Worm (Caenorhabditis elegans) whole organism, young adult: ENCODE results near the gene smrc-1.
A peak's percentile ranks its signal among the peaks of the same experiment; 100 is the strongest.

Experiments used
- B0019.2 ChIP-seq: fragments of 200-800 bp; sonication (Bioruptor generic); conservative IDR thresholded peaks from 2 replicates; pipeline ENCODE4 v1.3.6; 2022; ENCODE audit warnings: missing genetic modification reagents, missing genetic modification characterization, missing compliant biosample characterization
- B0336.3 ChIP-seq: fragments of 200-800 bp; sonication (Bioruptor generic); IDR thresholded peaks from 2 replicates; pipeline ENCODE4 v1.3.6; 2022; ENCODE audit warnings: missing genetic modification characterization, missing compliant biosample characterization
- F39B2.1 ChIP-seq: fragments of 200-800 bp; sonication (Bioruptor generic); IDR thresholded peaks from 2 replicates; pipeline ENCODE4 v1.3.6; 2022; ENCODE audit warnings: missing genetic modification reagents, missing genetic modification characterization, missing compliant biosample characterization
- F52B5.7 ChIP-seq: sonication (generic microtip); optimal IDR thresholded peaks from 2 replicates; lab custom pipeline; 2016; ENCODE audit warnings: mild to moderate bottlenecking, missing genetic modification characterization, missing compliant biosample characterization
- Y53G8AR.9 ChIP-seq: fragments of 200-800 bp; sonication (Bioruptor generic); conservative IDR thresholded peaks from 2 replicates; pipeline ENCODE4 v1.3.6; 2022; ENCODE audit warnings: missing genetic modification reagents, missing genetic modification characterization, missing compliant biosample characterization
- attf-6 ChIP-seq: fragments of 200-800 bp; sonication (Bioruptor generic); IDR thresholded peaks from 2 replicates; pipeline ENCODE4 v1.3.6; 2022; ENCODE audit warnings: missing genetic modification reagents, missing genetic modification characterization, missing compliant biosample characterization
- bed-1 ChIP-seq: fragments of 200-800 bp; sonication (Bioruptor generic); IDR thresholded peaks from 2 replicates; pipeline ENCODE4 v1.3.6; 2022; ENCODE audit warnings: missing genetic modification reagents, missing genetic modification characterization, missing compliant biosample characterization
- bed-2 ChIP-seq: fragments of 200-800 bp; sonication (Bioruptor generic); IDR thresholded peaks from 2 replicates; pipeline ENCODE4 v1.3.6; 2022; ENCODE audit warnings: missing genetic modification reagents, missing genetic modification characterization, missing compliant biosample characterization
- cebp-1 ChIP-seq, 2 experiments: fragments of 200-800 bp in 1 of 2; sonication (Bioruptor generic) in 1 of 2; sonication (generic microtip) in 1 of 2; IDR thresholded peaks in 1 of 2; optimal IDR thresholded peaks in 1 of 2; 2 replicates each; pipeline versions ENCODE4 v1.3.6 to Lab custom; 2017 to 2022; ENCODE audit warnings: missing compliant biosample characterization in 2 of 2, missing genetic modification characterization in 2 of 2, mild to moderate bottlenecking in 1 of 2, missing genetic modification reagents in 1 of 2, moderate library complexity in 1 of 2
- dox-1 ChIP-seq: fragments of 200-800 bp; sonication (Bioruptor generic); IDR thresholded peaks from 2 replicates; pipeline ENCODE4 v1.3.6; 2022; ENCODE audit warnings: missing genetic modification reagents, missing genetic modification characterization, missing compliant biosample characterization
- dpl-1 ChIP-seq: fragments of 150-350 bp; optimal IDR thresholded peaks from 2 replicates; lab custom pipeline; 2014; ENCODE audit warnings: missing biosample characterization, missing genetic modification reagents, missing genetic modification characterization
- ekl-4 ChIP-seq: fragments of 200-800 bp; sonication (Bioruptor generic); IDR thresholded peaks from 2 replicates; pipeline ENCODE4 v1.3.6; 2022; ENCODE audit warnings: missing genetic modification reagents, missing genetic modification characterization, missing compliant biosample characterization
- fkh-3 ChIP-seq: sonication (generic microtip); optimal IDR thresholded peaks from 2 replicates; lab custom pipeline; 2016; ENCODE audit warnings: mild to moderate bottlenecking, missing genetic modification characterization, missing compliant biosample characterization
- hlh-12 ChIP-seq: sonication (generic microtip); optimal IDR thresholded peaks from 2 replicates; lab custom pipeline; 2016; ENCODE audit warnings: missing genetic modification characterization, missing compliant biosample characterization
- hlh-26 ChIP-seq: fragments of 200-800 bp; sonication (Bioruptor generic); conservative IDR thresholded peaks from 2 replicates; pipeline ENCODE4 v1.3.6; 2022; ENCODE audit warnings: missing genetic modification reagents, missing genetic modification characterization, missing compliant biosample characterization
- hmg-1.2 ChIP-seq: fragments of 200-800 bp; sonication (Bioruptor generic); IDR thresholded peaks from 2 replicates; pipeline ENCODE4 v1.3.6; 2022; ENCODE audit warnings: missing genetic modification reagents, missing genetic modification characterization, missing compliant biosample characterization
- hrde-1 ChIP-seq: sonication (generic microtip); optimal IDR thresholded peaks from 2 replicates; lab custom pipeline; 2016; ENCODE audit warnings: missing genetic modification characterization, mild to moderate bottlenecking, missing compliant biosample characterization, moderate library complexity, missing genotype, missing genetic modification reagents, borderline replicate concordance
- hsf-1 ChIP-seq: fragments of 200-800 bp; sonication (Bioruptor generic); IDR thresholded peaks from 2 replicates; pipeline ENCODE4 v1.3.6; 2022; ENCODE audit warnings: missing genetic modification reagents, missing genetic modification characterization, missing compliant biosample characterization
- lin-35 ChIP-seq, 3 experiments: fragments of 150-350 bp in 2 of 3; sonication (generic microtip) in 1 of 3; optimal IDR thresholded peaks; 2 replicates each; lab custom pipeline; 2014 to 2018; ENCODE audit warnings: missing biosample characterization in 3 of 3, missing genetic modification characterization in 3 of 3, missing genetic modification reagents in 3 of 3
- lin-40 ChIP-seq: sonication (generic microtip); optimal IDR thresholded peaks from 2 replicates; lab custom pipeline; 2016; ENCODE audit warnings: missing genetic modification characterization, mild to moderate bottlenecking, missing compliant biosample characterization, missing genotype, missing genetic modification reagents
- lin-54 ChIP-seq: fragments of 200-800 bp; sonication (Bioruptor generic); optimal IDR thresholded peaks from 2 replicates; lab custom pipeline; 2018; ENCODE audit warnings: mild to moderate bottlenecking, missing genetic modification characterization, missing compliant biosample characterization
- lsl-1 ChIP-seq: fragments of 200-800 bp; sonication (Bioruptor generic); optimal IDR thresholded peaks from 2 replicates; lab custom pipeline; 2018; ENCODE audit warnings: mild to moderate bottlenecking, missing genetic modification characterization, moderate library complexity, missing compliant biosample characterization
- madf-6 ChIP-seq: fragments of 200-800 bp; sonication (Bioruptor generic); IDR thresholded peaks from 2 replicates; pipeline ENCODE4 v1.3.6; 2022; ENCODE audit warnings: missing genetic modification reagents, missing genetic modification characterization, missing compliant biosample characterization
- madf-8 ChIP-seq: fragments of 200-800 bp; sonication (Bioruptor generic); conservative IDR thresholded peaks from 2 replicates; pipeline ENCODE4 v1.3.6; 2022; ENCODE audit warnings: missing genetic modification reagents, missing genetic modification characterization, missing compliant biosample characterization
- mcd-1 ChIP-seq: fragments of 200-800 bp; sonication (Bioruptor generic); IDR thresholded peaks from 2 replicates; pipeline ENCODE4 v1.3.6; 2022; ENCODE audit warnings: missing genetic modification reagents, missing genetic modification characterization, missing compliant biosample characterization
- mel-28 ChIP-seq: sonication (generic microtip); optimal IDR thresholded peaks from 2 replicates; lab custom pipeline; 2016; ENCODE audit warnings: borderline replicate concordance, mild to moderate bottlenecking, missing genetic modification characterization, missing compliant biosample characterization
- mxl-1 ChIP-seq: sonication (generic microtip); optimal IDR thresholded peaks from 2 replicates; lab custom pipeline; 2016; ENCODE audit warnings: missing genetic modification characterization, missing compliant biosample characterization
- nfyb-1 ChIP-seq: fragments of 200-800 bp; sonication (Bioruptor generic); IDR thresholded peaks from 2 replicates; pipeline ENCODE4 v1.3.6; 2022; ENCODE audit warnings: missing genetic modification reagents, missing genetic modification characterization, missing compliant biosample characterization
- nhr-120 ChIP-seq: fragments of 200-800 bp; sonication (Bioruptor generic); IDR thresholded peaks from 2 replicates; pipeline ENCODE4 v1.3.6; 2022; ENCODE audit warnings: missing genetic modification characterization, missing compliant biosample characterization
- pbrm-1 ChIP-seq: fragments of 200-800 bp; sonication (Bioruptor generic); IDR thresholded peaks from 2 replicates; pipeline ENCODE4 v1.3.6; 2022; ENCODE audit warnings: missing genetic modification reagents, missing genetic modification characterization, missing compliant biosample characterization
- sdz-38 ChIP-seq: sonication (generic microtip); optimal IDR thresholded peaks from 2 replicates; lab custom pipeline; 2016; ENCODE audit warnings: missing genotype, missing genetic modification characterization, missing compliant biosample characterization
- sea-2 ChIP-seq: fragments of 200-800 bp; sonication (Bioruptor generic); IDR thresholded peaks from 2 replicates; pipeline ENCODE4 v1.3.6; 2022; ENCODE audit warnings: missing genetic modification characterization, missing compliant biosample characterization
- somi-1 ChIP-seq: fragments of 200-800 bp; sonication (Bioruptor generic); optimal IDR thresholded peaks from 2 replicates; lab custom pipeline; 2018; ENCODE audit warnings: mild to moderate bottlenecking, missing genetic modification characterization, missing compliant biosample characterization
- ztf-28 ChIP-seq: fragments of 200-800 bp; sonication (Bioruptor generic); IDR thresholded peaks from 2 replicates; pipeline ENCODE4 v1.3.6; 2022; ENCODE audit warnings: missing genetic modification reagents, missing genetic modification characterization, missing compliant biosample characterization
- ztf-6 ChIP-seq: fragments of 200-800 bp; sonication (Bioruptor generic); IDR thresholded peaks from 2 replicates; pipeline ENCODE4 v1.3.6; 2022; ENCODE audit warnings: missing genetic modification reagents, missing genetic modification characterization, missing compliant biosample characterization

smrc-1 gene

DNA sequence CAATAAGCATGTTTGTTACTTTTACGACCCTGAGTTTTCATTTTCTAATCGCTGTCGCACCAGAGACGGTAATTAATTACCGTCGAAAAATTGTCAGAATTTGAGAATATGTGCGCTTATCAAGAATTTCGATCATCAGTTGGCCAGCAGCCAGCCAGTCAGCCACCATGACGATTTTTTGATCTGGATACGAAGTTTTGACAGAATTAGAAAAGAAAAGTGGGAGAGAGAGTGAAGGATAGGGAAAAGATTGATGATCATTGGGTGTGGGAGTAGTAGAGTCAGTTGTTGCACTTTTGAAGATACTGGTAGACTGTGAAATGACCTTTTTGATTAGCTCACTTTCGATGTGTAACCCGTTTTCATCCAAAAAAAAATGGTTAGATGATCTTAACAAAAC lies 26.3 kb upstream of the smrc-1 start:
- TF ChIP-seq lin-54 (GFP tag; lab: Kevin White, UChicago) (no peak), sea-2 (GFP tag; lab: Robert Waterston, UW) (no peak), mel-28 (no peak), attf-6 (GFP tag; lab: Robert Waterston, UW) (no peak), F52B5.7 (no peak), sdz-38 (tag; lab: Kevin White, UChicago) (no peak), mcd-1 (no peak), somi-1 (GFP tag; lab: Kevin White, UChicago) (no peak)

DNA sequence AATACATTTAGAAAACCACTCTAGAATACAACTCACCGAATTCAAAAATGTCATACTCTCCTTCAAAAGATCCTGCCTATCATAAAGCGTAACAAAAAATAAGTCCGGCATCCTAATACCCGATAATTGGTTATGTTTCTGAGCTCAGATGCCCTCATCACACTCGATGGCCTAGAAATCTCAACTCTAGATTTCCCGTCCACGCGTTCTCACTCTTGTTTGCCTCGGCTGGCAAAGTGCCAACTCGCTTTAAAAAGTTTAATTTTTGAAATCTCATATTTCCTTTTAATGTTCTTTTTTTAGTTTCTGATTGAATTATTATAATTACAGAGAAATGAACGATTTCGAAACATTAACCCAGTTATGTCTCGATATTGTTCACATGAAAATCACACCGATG lies 23.0 kb upstream of the smrc-1 start, which contains the start of the genes C56G2.15 and thoc-2:
C56G2.15 (minus strand) TSS at position 188 of the 400 bp plus-strand sequence.
thoc-2 (plus strand) TSS at position 331 of the 400 bp plus-strand sequence.
- 0 out of 2 replicates have a peak, but pooled peaks have one; percentile 14 for TF ChIP-seq hmg-1.2 (GFP tag; lab: Robert Waterston, UW)
- no peak for TF ChIP-seq nfyb-1 (GFP tag; lab: Robert Waterston, UW)
- TF ChIP-seq ztf-28 (GFP tag; lab: Robert Waterston, UW): no peak
- TF ChIP-seq pbrm-1 (GFP tag; lab: Robert Waterston, UW): no peak
- TF ChIP-seq lsl-1 (GFP tag; lab: Kevin White, UChicago): peak; percentile 10
- no peak for TF ChIP-seq hsf-1 (GFP tag; lab: Robert Waterston, UW)
- TF ChIP-seq lin-40 (tag; lab: Kevin White, UChicago): no peak
- TF ChIP-seq mel-28: no peak
- no peak for TF ChIP-seq hrde-1 (tag; lab: Kevin White, UChicago)
- TF ChIP-seq cebp-1 (GFP tag; IDR thresholded peaks at IDR 0.05; lab: Robert Waterston, UW): no peak
- TF ChIP-seq cebp-1 (tag; optimal IDR thresholded peaks at IDR 0.05; lab: Kevin White, UChicago): peak; percentile 16
- TF ChIP-seq lin-35 (GFP tag; optimal IDR thresholded peaks at IDR 0.05; lab: Kevin White, UChicago): no peak
- no peak for TF ChIP-seq madf-8 (GFP tag; lab: Robert Waterston, UW)

DNA sequence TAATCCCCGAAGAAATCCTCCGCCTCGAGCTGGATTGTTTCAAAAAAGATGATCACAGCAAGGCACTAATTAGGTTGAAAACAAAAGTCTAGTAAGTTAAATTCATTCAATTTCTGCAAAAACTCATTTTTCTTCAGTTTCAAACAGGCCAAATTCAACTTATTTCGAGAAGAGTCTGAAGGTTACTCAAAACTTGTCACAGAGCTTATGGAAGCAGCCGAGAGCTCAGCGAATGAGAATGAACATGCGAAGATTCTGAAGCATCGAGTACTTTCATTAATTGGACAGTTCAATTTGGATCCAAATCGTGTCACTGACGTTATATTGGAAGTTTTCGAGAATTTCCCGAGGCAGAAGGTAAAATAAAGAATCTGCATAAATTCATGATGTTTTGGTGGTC lies 22.2 kb upstream of the smrc-1 start:
- no peak for TF ChIP-seq F39B2.1
- TF ChIP-seq fkh-3 (tag; lab: Kevin White, UChicago): no peak
- no peak for TF ChIP-seq hlh-12
- no peak for TF ChIP-seq bed-2 (GFP tag; lab: Robert Waterston, UW)
- TF ChIP-seq bed-1 (GFP tag; lab: Robert Waterston, UW): no peak
- TF ChIP-seq lin-35 (GFP tag; optimal IDR thresholded peaks at IDR 0.05; lab: Kevin White, UChicago): no peak
- TF ChIP-seq madf-6 (GFP tag; lab: Robert Waterston, UW): no peak
- no peak for TF ChIP-seq dox-1 (GFP tag; lab: Robert Waterston, UW)
- no peak for TF ChIP-seq nfyb-1 (GFP tag; lab: Robert Waterston, UW)
- no peak for TF ChIP-seq B0336.3 (GFP tag; lab: Robert Waterston, UW)
- no peak for TF ChIP-seq nhr-120 (GFP tag; lab: Robert Waterston, UW)
- TF ChIP-seq sdz-38 (tag; lab: Kevin White, UChicago): no peak
- TF ChIP-seq B0019.2 (GFP tag; lab: Robert Waterston, UW): no peak
- no peak for TF ChIP-seq hlh-26 (GFP tag; lab: Robert Waterston, UW)
- TF ChIP-seq madf-8 (GFP tag; lab: Robert Waterston, UW): no peak
- TF ChIP-seq mxl-1 (tag; lab: Kevin White, UChicago): no peak
- no peak for TF ChIP-seq ztf-6 (GFP tag; lab: Robert Waterston, UW)
- no peak for TF ChIP-seq ekl-4
- TF ChIP-seq Y53G8AR.9: no peak
- TF ChIP-seq dpl-1: no peak
- TF ChIP-seq, all 124 proteins: peak for 0
